Fruit fly (Drosophila melanogaster): ENCODE measurements around the gene Arpc3A.

DNA sequence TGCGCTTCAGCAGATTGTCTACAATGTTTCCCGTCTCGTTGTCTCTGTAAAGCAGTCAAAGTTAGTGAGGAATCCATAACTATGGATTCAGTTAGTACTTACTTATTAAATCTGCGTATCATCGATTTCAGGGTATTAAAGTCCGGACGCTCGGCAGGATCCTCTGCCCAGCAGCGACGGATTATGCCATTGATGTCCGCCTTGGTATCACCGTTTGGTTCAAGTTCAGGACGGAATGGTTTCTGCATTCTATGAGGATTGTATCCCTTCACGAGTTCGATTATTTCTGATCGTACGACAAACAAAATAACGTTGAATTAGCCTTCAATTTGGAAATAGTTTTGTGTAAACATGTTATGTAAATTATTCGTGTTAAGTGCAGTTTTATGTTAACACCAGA lies 25.4 kb downstream of the Arpc3A start, which contains the start of gene CG9632:
- TF ChIP-seq CG8478 (optimal IDR thresholded peaks at IDR 0.05) (no peak), CTCF (optimal IDR thresholded peaks at IDR 0.05) (no peak)
